Worm (Caenorhabditis elegans): ENCODE results near the gene tag-234.

Gene tag-234

ce11 chrII:5874130-5874529, 10.1 kb downstream of the tag-234 start:
- TF ChIP-seq elt-3 (tag; optimal IDR thresholded peaks at IDR 0.05), result no peak
- no peak for TF ChIP-seq nhr-12 (tag; optimal IDR thresholded peaks at IDR 0.05)
- no peak for TF ChIP-seq unc-55 (GFP tag; optimal IDR thresholded peaks at IDR 0.05)
- TF ChIP-seq nhr-77 (tag; optimal IDR thresholded peaks at IDR 0.05), result no peak
- no peak for TF ChIP-seq ZK546.5 (tag; optimal IDR thresholded peaks at IDR 0.05)
- TF ChIP-seq mdl-1 (tag; optimal IDR thresholded peaks at IDR 0.05), result no peak
- TF ChIP-seq unc-62 (GFP tag; optimal IDR thresholded peaks at IDR 0.05), result no peak
- TF ChIP-seq nhr-25 (tag; optimal IDR thresholded peaks at IDR 0.05), result peak; percentile 3
- TF ChIP-seq nhr-11 (tag; optimal IDR thresholded peaks at IDR 0.05), result no peak
- no peak for TF ChIP-seq ztf-1 (GFP tag; conservative IDR thresholded peaks at IDR 0.05)
- no peak for TF ChIP-seq crh-2 (tag; optimal IDR thresholded peaks at IDR 0.05)
- TF ChIP-seq elt-1 (tag; optimal IDR thresholded peaks at IDR 0.05), result no peak
- no peak for TF ChIP-seq alr-1 (tag; optimal IDR thresholded peaks at IDR 0.05)
- TF ChIP-seq lin-13 (GFP tag; optimal IDR thresholded peaks at IDR 0.05), result no peak
- TF ChIP-seq nhr-21 (tag; optimal IDR thresholded peaks at IDR 0.05), result no peak
- TF ChIP-seq blmp-1 (tag; optimal IDR thresholded peaks at IDR 0.05; ENCODE audit: insufficient read depth), result peak; percentile 51
- no peak for TF ChIP-seq lin-39 (tag; optimal IDR thresholded peaks at IDR 0.05)
- TF ChIP-seq mbf-1 (tag; optimal IDR thresholded peaks at IDR 0.05), result no peak
- TF ChIP-seq lin-11 (tag; optimal IDR thresholded peaks at IDR 0.05), result no peak
- no peak for TF ChIP-seq ztf-4 (tag; optimal IDR thresholded peaks at IDR 0.05)
- no peak for TF ChIP-seq nhr-237 (tag; optimal IDR thresholded peaks at IDR 0.05)
- no peak for TF ChIP-seq aly-2 (tag; optimal IDR thresholded peaks at IDR 0.05)
- no peak for TF ChIP-seq nhr-10 (tag; optimal IDR thresholded peaks at IDR 0.05)
- peak; percentile 64 for TF ChIP-seq sma-9 (GFP tag; optimal IDR thresholded peaks at IDR 0.05)
- no peak for TF ChIP-seq sma-9 (tag; optimal IDR thresholded peaks at IDR 0.05)
- no peak for TF ChIP-seq ceh-16 (tag; optimal IDR thresholded peaks at IDR 0.05)
- no peak for TF ChIP-seq F13H6.1 (tag; optimal IDR thresholded peaks at IDR 0.05)
- TF ChIP-seq fos-1 (tag; optimal IDR thresholded peaks at IDR 0.05), result no peak
- no peak for TF ChIP-seq zag-1 (tag; optimal IDR thresholded peaks at IDR 0.05)
- no peak for TF ChIP-seq ztf-11 (tag; optimal IDR thresholded peaks at IDR 0.05)
- no peak for TF ChIP-seq peb-1 (tag; optimal IDR thresholded peaks at IDR 0.05)
- peak in 1 of 2 experiments; percentile 27 for TF ChIP-seq lsy-2 (tag; optimal IDR thresholded peaks at IDR 0.05)
- no peak for TF ChIP-seq skn-1 (tag; optimal IDR thresholded peaks at IDR 0.05)
- no peak for TF ChIP-seq nhr-23 (tag; optimal IDR thresholded peaks at IDR 0.05)
- TF ChIP-seq R02D3.7 (tag; optimal IDR thresholded peaks at IDR 0.05), result no peak
- TF ChIP-seq Y55F3AM.14 (GFP tag; optimal IDR thresholded peaks at IDR 0.05), result no peak
- no peak for TF ChIP-seq sem-4 (tag; optimal IDR thresholded peaks at IDR 0.05)
- no peak for TF ChIP-seq ama-1 (optimal IDR thresholded peaks at IDR 0.05)
- TF ChIP-seq mab-5 (tag; optimal IDR thresholded peaks at IDR 0.05), result no peak
- TF ChIP-seq dmd-4 (tag; optimal IDR thresholded peaks at IDR 0.05), result no peak
- TF ChIP-seq egl-27 (tag; optimal IDR thresholded peaks at IDR 0.05), result no peak
- TF ChIP-seq nhr-129 (tag; optimal IDR thresholded peaks at IDR 0.05), result peak; percentile 80
- no peak for TF ChIP-seq nhr-6 (tag; optimal IDR thresholded peaks at IDR 0.05)
- TF ChIP-seq ceh-82 (tag; optimal IDR thresholded peaks at IDR 0.05), result no peak
- TF ChIP-seq sma-3 (GFP tag; optimal IDR thresholded peaks at IDR 0.05), result peak; percentile 36
- no peak for TF ChIP-seq snpc-4 (tag; optimal IDR thresholded peaks at IDR 0.05)
- TF ChIP-seq unc-39 (tag; optimal IDR thresholded peaks at IDR 0.05), result no peak
- peak; percentile 46 for TF ChIP-seq C34F6.9 (tag; optimal IDR thresholded peaks at IDR 0.05)
- TF ChIP-seq gmeb-1 (tag; optimal IDR thresholded peaks at IDR 0.05), result no peak

ce11 chrII:5876053-5876452, 12.1 kb downstream of the tag-234 start, which contains the start of gene F55C12.6:
TSS of gene F55C12.6 (minus strand) at chrII:5876153.
- no peak for TF ChIP-seq nhr-237 (tag; optimal IDR thresholded peaks at IDR 0.05)
- TF ChIP-seq dmd-4 (tag; optimal IDR thresholded peaks at IDR 0.05), result no peak
- TF ChIP-seq nhr-6 (tag; optimal IDR thresholded peaks at IDR 0.05), result no peak
- TF ChIP-seq nhr-21 (tag; optimal IDR thresholded peaks at IDR 0.05), result no peak
- no peak for TF ChIP-seq skn-1 (tag; optimal IDR thresholded peaks at IDR 0.05)
- TF ChIP-seq ceh-16 (tag; optimal IDR thresholded peaks at IDR 0.05), result no peak
- TF ChIP-seq unc-39 (tag; optimal IDR thresholded peaks at IDR 0.05), result no peak
- TF ChIP-seq C34F6.9 (tag; optimal IDR thresholded peaks at IDR 0.05), result no peak
- TF ChIP-seq blmp-1 (tag; optimal IDR thresholded peaks at IDR 0.05; ENCODE audit: insufficient read depth), result no peak

All from whole organism, L2 larva.